Fruit fly (Drosophila melanogaster): ENCODE measurements around the gene Prp39.

- TF ChIP-seq usp (GFP tag; optimal IDR thresholded peaks at IDR 0.05) (no peak), CG8478 (optimal IDR thresholded peaks at IDR 0.05) (no peak), psq (optimal IDR thresholded peaks at IDR 0.05) (no peak)
Measured at dm6 chr3R:28811677-28812465, at the start of gene Prp39.

All from whole organism.